Worm (Caenorhabditis elegans): ENCODE results near the gene H04M03.3.

The H04M03.3 gene

ce11 chrIV:5867189-5867588, 24.2 kb upstream of the H04M03.3 start, which contains the start of gene C06E7.88:
C06E7.88 (minus strand) TSS chrIV:5867289.
- TF ChIP-seq ama-1 (optimal IDR thresholded peaks at IDR 0.05) (no peak), F13H6.1 (tag; optimal IDR thresholded peaks at IDR 0.05) (no peak), npax-4 (tag; optimal IDR thresholded peaks at IDR 0.05) (no peak), ceh-19 (GFP tag; optimal IDR thresholded peaks at IDR 0.05) (no peak), pha-2 (tag; optimal IDR thresholded peaks at IDR 0.05) (no peak), ahr-1 (tag; optimal IDR thresholded peaks at IDR 0.05) (no peak), pat-9 (tag; optimal IDR thresholded peaks at IDR 0.05) (no peak), pha-4 (tag; optimal IDR thresholded peaks at IDR 0.05) (no peak), pros-1 (tag; optimal IDR thresholded peaks at IDR 0.05) (no peak)

- TF ChIP-seq C38D4.7 (GFP tag; optimal IDR thresholded peaks at IDR 0.05) (no peak), ceh-45 (GFP tag; IDR thresholded peaks at IDR 0.05) (no peak), nfya-1 (tag; optimal IDR thresholded peaks at IDR 0.05) (no peak), pat-9 (tag; optimal IDR thresholded peaks at IDR 0.05) (no peak), fax-1 (tag; optimal IDR thresholded peaks at IDR 0.05) (no peak), zip-5 (tag; optimal IDR thresholded peaks at IDR 0.05) (no peak), odd-2 (tag; optimal IDR thresholded peaks at IDR 0.05) (no peak), ztf-16 (tag; optimal IDR thresholded peaks at IDR 0.05) (no peak), fkh-10 (GFP tag; optimal IDR thresholded peaks at IDR 0.05) (no peak), ceh-22 (tag; optimal IDR thresholded peaks at IDR 0.05) (no peak), elt-2 (tag; optimal IDR thresholded peaks at IDR 0.05) (no peak), K02D7.2 (tag; optimal IDR thresholded peaks at IDR 0.05) (no peak), Y22D7AL.16 (tag; optimal IDR thresholded peaks at IDR 0.05) (no peak), elt-4 (tag; optimal IDR thresholded peaks at IDR 0.05) (no peak), pag-3 (tag; optimal IDR thresholded peaks at IDR 0.05; ENCODE audit: borderline replicate concordance) (no peak), mec-3 (tag; optimal IDR thresholded peaks at IDR 0.05; ENCODE audit: borderline replicate concordance) (no peak)
Observed at ce11 chrIV:5869354-5869753, 22.0 kb upstream of the H04M03.3 start.

- TF ChIP-seq ceh-2 (tag; optimal IDR thresholded peaks at IDR 0.05) (no peak), madf-2 (tag; optimal IDR thresholded peaks at IDR 0.05) (no peak), eyg-1 (tag; optimal IDR thresholded peaks at IDR 0.05) (no peak), ceh-19 (GFP tag; optimal IDR thresholded peaks at IDR 0.05) (no peak), hlh-13 (GFP tag; optimal IDR thresholded peaks at IDR 0.05) (no peak), ceh-31 (tag; optimal IDR thresholded peaks at IDR 0.05) (no peak), unc-55 (GFP tag; optimal IDR thresholded peaks at IDR 0.05) (no peak), ceh-48 (tag; optimal IDR thresholded peaks at IDR 0.05) (no peak), unc-3 (GFP tag; conservative IDR thresholded peaks at IDR 0.05) (no peak), unc-3 (tag; optimal IDR thresholded peaks at IDR 0.05) (no peak), K02D7.2 (tag; optimal IDR thresholded peaks at IDR 0.05) (no peak), sdc-2 (tag; optimal IDR thresholded peaks at IDR 0.05) (no peak), K09A11.1 (tag; optimal IDR thresholded peaks at IDR 0.05; ENCODE audit: insufficient read depth) (no peak), pag-3 (tag; optimal IDR thresholded peaks at IDR 0.05; ENCODE audit: borderline replicate concordance) (no peak), dmd-4 (tag; optimal IDR thresholded peaks at IDR 0.05; ENCODE audit: borderline replicate concordance) (no peak), hlh-15 (tag; optimal IDR thresholded peaks at IDR 0.05) (no peak), rnt-1 (tag; optimal IDR thresholded peaks at IDR 0.05) (no peak), syd-9 (tag; optimal IDR thresholded peaks at IDR 0.05) (no peak)
Observed at ce11 chrIV:5870072-5870471, 21.3 kb upstream of the H04M03.3 start, which contains the start of gene srv-17. srv-17 (minus strand) TSS chrIV:5870172.

- TF ChIP-seq ceh-30 (tag; optimal IDR thresholded peaks at IDR 0.05) (no peak), odd-2 (tag; optimal IDR thresholded peaks at IDR 0.05) (no peak), che-1 (tag; optimal IDR thresholded peaks at IDR 0.05) (no peak), fkh-6 (tag; optimal IDR thresholded peaks at IDR 0.05) (no peak), ceh-19 (GFP tag; optimal IDR thresholded peaks at IDR 0.05) (no peak), nfya-1 (tag; optimal IDR thresholded peaks at IDR 0.05) (no peak), ceh-24 (tag; optimal IDR thresholded peaks at IDR 0.05) (no peak), sox-2 (GFP tag; IDR thresholded peaks at IDR 0.05) (no peak), tbx-2 (tag; optimal IDR thresholded peaks at IDR 0.05) (no peak), elt-4 (tag; optimal IDR thresholded peaks at IDR 0.05) (no peak), ahr-1 (tag; optimal IDR thresholded peaks at IDR 0.05) (no peak), hlh-15 (tag; optimal IDR thresholded peaks at IDR 0.05) (no peak), eyg-1 (tag; optimal IDR thresholded peaks at IDR 0.05) (no peak), lin-11 (tag; optimal IDR thresholded peaks at IDR 0.05) (no peak), pha-2 (tag; optimal IDR thresholded peaks at IDR 0.05) (no peak), unc-3 (GFP tag; conservative IDR thresholded peaks at IDR 0.05) (no peak), unc-3 (tag; optimal IDR thresholded peaks at IDR 0.05) (no peak)
Observed at ce11 chrIV:5873825-5874224, 17.5 kb upstream of the H04M03.3 start, which contains the start of gene srv-19. srv-19 (minus strand) TSS chrIV:5873925.

Data from whole organism, late embryonic.